Fruit fly (Drosophila melanogaster): ENCODE results near the gene CG43342.

The CG43342 gene

DNA sequence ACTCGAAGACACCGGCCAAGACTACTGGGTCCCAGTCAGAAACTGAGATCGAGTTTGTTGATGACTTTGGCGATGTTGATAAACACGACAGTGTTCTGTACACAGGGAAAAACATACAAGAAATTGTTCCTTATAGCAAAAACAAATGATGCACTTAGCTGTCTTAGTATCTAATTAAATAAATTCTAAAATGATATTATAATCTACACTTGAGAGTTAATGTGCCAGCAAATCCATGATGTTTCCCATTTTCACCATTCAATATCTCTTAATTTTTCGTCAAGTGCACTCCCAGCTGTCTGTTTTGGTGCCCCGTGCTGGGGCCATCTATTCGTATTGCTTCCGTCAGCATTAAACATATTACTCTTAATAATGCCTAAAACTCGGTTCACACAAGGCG lies 19.1 kb downstream of the CG43342 start (continued):
- TF ChIP-seq CG18764 (GFP tag; optimal IDR thresholded peaks at IDR 0.05), result no peak
- no peak for TF ChIP-seq CG17359 (tag; optimal IDR thresholded peaks at IDR 0.05)
- no peak for TF ChIP-seq CG13624 (GFP tag; optimal IDR thresholded peaks at IDR 0.05)
- TF ChIP-seq Deaf1 (tag; optimal IDR thresholded peaks at IDR 0.05), result no peak
- TF ChIP-seq wor (GFP tag; IDR thresholded peaks at IDR 0.05), result no peak
- TF ChIP-seq zen (tag; optimal IDR thresholded peaks at IDR 0.05), result no peak
- TF ChIP-seq CG1233 (GFP tag; optimal IDR thresholded peaks at IDR 0.05), result no peak
- TF ChIP-seq CG18476 (GFP tag; optimal IDR thresholded peaks at IDR 0.05), result peak; percentile 14
- TF ChIP-seq ro (GFP tag; IDR thresholded peaks at IDR 0.05), result no peak
- no peak for TF ChIP-seq NK7.1 (GFP tag; optimal IDR thresholded peaks at IDR 0.05)
- TF ChIP-seq CG9876 (GFP tag; optimal IDR thresholded peaks at IDR 0.05), result no peak
- TF ChIP-seq GATAe (GFP tag; conservative IDR thresholded peaks at IDR 0.05), result no peak
- no peak for TF ChIP-seq dm (GFP tag; optimal IDR thresholded peaks at IDR 0.05)
- TF ChIP-seq HLHmδ (GFP tag; optimal IDR thresholded peaks at IDR 0.05), result no peak
- TF ChIP-seq CG17802 (tag; optimal IDR thresholded peaks at IDR 0.05), result no peak
- TF ChIP-seq lov (optimal IDR thresholded peaks at IDR 0.05), result no peak
- no peak for TF ChIP-seq lov (GFP tag; IDR thresholded peaks at IDR 0.05)
- TF ChIP-seq bab2 (GFP tag; optimal IDR thresholded peaks at IDR 0.05), result no peak
- TF ChIP-seq CG8944 (GFP tag; optimal IDR thresholded peaks at IDR 0.05), result no peak
- TF ChIP-seq unpg (GFP tag; optimal IDR thresholded peaks at IDR 0.05), result no peak
- TF ChIP-seq Gug (GFP tag; IDR thresholded peaks at IDR 0.05), result peak; percentile 16; the same call in 1 of the 4 replicates
- peak; percentile 18 for TF ChIP-seq CoRest (tag; optimal IDR thresholded peaks at IDR 0.05)
- TF ChIP-seq CG8359 (GFP tag; optimal IDR thresholded peaks at IDR 0.05; ENCODE audit: borderline replicate concordance), result no peak
- TF ChIP-seq CG5180 (GFP tag; optimal IDR thresholded peaks at IDR 0.05), result no peak
- TF ChIP-seq B-H2 (GFP tag; optimal IDR thresholded peaks at IDR 0.05), result no peak
- TF ChIP-seq gsb-n (tag; optimal IDR thresholded peaks at IDR 0.05), result no peak
- TF ChIP-seq chinmo (GFP tag; IDR thresholded peaks at IDR 0.05; ENCODE audit: partially characterized antibody), result no peak
- TF ChIP-seq CG8765 (GFP tag; IDR thresholded peaks at IDR 0.05), result no peak
- TF ChIP-seq CG3065 (GFP tag; optimal IDR thresholded peaks at IDR 0.05), result no peak
- peak; percentile 41; the same call in 1 of the 2 replicates for TF ChIP-seq E2f1 (GFP tag; IDR thresholded peaks at IDR 0.05)
- no peak for TF ChIP-seq CG9817 (tag; optimal IDR thresholded peaks at IDR 0.05)
- no peak for TF ChIP-seq CG12071 (GFP tag; optimal IDR thresholded peaks at IDR 0.05)
- TF ChIP-seq Dbx (GFP tag; IDR thresholded peaks at IDR 0.05), result peak; percentile 51; the same call in 2 of the 3 replicates
- no peak for TF ChIP-seq CG13123 (GFP tag; optimal IDR thresholded peaks at IDR 0.05)
- no peak for TF ChIP-seq peb (GFP tag; IDR thresholded peaks at IDR 0.05)
- no peak for TF ChIP-seq fu2 (GFP tag; optimal IDR thresholded peaks at IDR 0.05)
- no peak for TF ChIP-seq Vsx1 (GFP tag; optimal IDR thresholded peaks at IDR 0.05)
- no peak for TF ChIP-seq bbx (GFP tag; IDR thresholded peaks at IDR 0.05; ENCODE audit: partially characterized antibody)
- TF ChIP-seq CG10321 (GFP tag; IDR thresholded peaks at IDR 0.05), result no peak
- no peak; the same call in 1 of the 2 replicates for TF ChIP-seq CG11247 (GFP tag; IDR thresholded peaks at IDR 0.05)
- no peak for TF ChIP-seq Kr (GFP tag; optimal IDR thresholded peaks at IDR 0.05)
- TF ChIP-seq CG11560 (tag; IDR thresholded peaks at IDR 0.05), result no peak
- no peak for TF ChIP-seq CG12104 (GFP tag; optimal IDR thresholded peaks at IDR 0.05)
- TF ChIP-seq CG3847 (GFP tag; IDR thresholded peaks at IDR 0.05), result peak; percentile 40; the same call in 1 of the 2 replicates
- TF ChIP-seq ttk (GFP tag; IDR thresholded peaks at IDR 0.05), result no peak
- TF ChIP-seq tap (tag; optimal IDR thresholded peaks at IDR 0.05), result no peak
- no peak for TF ChIP-seq Hr51 (GFP tag; optimal IDR thresholded peaks at IDR 0.05)
- TF ChIP-seq BtbVII (GFP tag; optimal IDR thresholded peaks at IDR 0.05), result no peak
- TF ChIP-seq CG13296 (GFP tag; optimal IDR thresholded peaks at IDR 0.05), result no peak
- no peak for TF ChIP-seq mirr (GFP tag; optimal IDR thresholded peaks at IDR 0.05)
- TF ChIP-seq Ssrp (tag; optimal IDR thresholded peaks at IDR 0.05), result no peak
- TF ChIP-seq amos (GFP tag; IDR thresholded peaks at IDR 0.05; ENCODE audit: partially characterized antibody), result no peak
